Fruit fly (Drosophila melanogaster) whole organism, embryonic: ENCODE results near the gene CG11307.

ENCODE experiments used
- Antp ChIP-seq: fragments of 200-800 bp; sonication (Bioruptor generic); optimal IDR thresholded peaks from 3 replicates; lab custom pipeline; 2016; ENCODE audit warnings: missing biosample characterization, missing genetic modification characterization
- Atf-2 ChIP-seq: fragments of 200-800 bp; sonication (Bioruptor generic); optimal IDR thresholded peaks from 2 replicates; lab custom pipeline; 2016; ENCODE audit warnings: missing biosample characterization, missing genetic modification characterization
- BtbVII ChIP-seq: fragments of 200-800 bp; sonication (Bioruptor generic); optimal IDR thresholded peaks from 3 replicates; lab custom pipeline; 2017; ENCODE audit warnings: missing biosample characterization, mild to moderate bottlenecking, missing genetic modification characterization
- CG10147 ChIP-seq: fragments of 200-800 bp; sonication (Bioruptor generic); optimal IDR thresholded peaks from 2 replicates; lab custom pipeline; 2019; ENCODE audit warnings: missing biosample characterization, mild to moderate bottlenecking, missing genetic modification characterization, moderate library complexity
- CG10565 ChIP-seq: fragments of 200-800 bp; sonication (Bioruptor generic); optimal IDR thresholded peaks from 3 replicates; lab custom pipeline; 2016; ENCODE audit warnings: missing biosample characterization, mild to moderate bottlenecking, missing genetic modification characterization
- CG11723 ChIP-seq: fragments of 200-800 bp; sonication (Bioruptor generic); optimal IDR thresholded peaks from 2 replicates; lab custom pipeline; 2017; ENCODE audit warnings: missing biosample characterization, mild to moderate bottlenecking, missing genetic modification characterization
- CG1233 ChIP-seq: fragments of 200-800 bp; sonication (Bioruptor generic); optimal IDR thresholded peaks from 4 replicates; lab custom pipeline; 2018; ENCODE audit warnings: missing biosample characterization, mild to moderate bottlenecking, missing genetic modification characterization
- CG13894 ChIP-seq: fragments of 200-800 bp; sonication (Bioruptor generic); optimal IDR thresholded peaks from 3 replicates; lab custom pipeline; 2018; ENCODE audit warnings: missing biosample characterization, mild to moderate bottlenecking, missing genetic modification characterization, moderate library complexity
- CG15073 ChIP-seq: fragments of 200-800 bp; sonication (Bioruptor generic); optimal IDR thresholded peaks from 2 replicates; lab custom pipeline; 2016; ENCODE audit warnings: missing biosample characterization, missing genetic modification characterization
- CG18011 ChIP-seq: fragments of 200-800 bp; sonication (Bioruptor generic); optimal IDR thresholded peaks from 2 replicates; lab custom pipeline; 2017; ENCODE audit warnings: missing biosample characterization, missing genetic modification characterization, mild to moderate bottlenecking, moderate library complexity, missing genotype
- CG2116 ChIP-seq: fragments of 200-800 bp; sonication (Bioruptor generic); optimal IDR thresholded peaks from 3 replicates; lab custom pipeline; 2018; ENCODE audit warnings: missing biosample characterization, mild to moderate bottlenecking, missing genetic modification characterization
- CG33213 ChIP-seq: fragments of 200-800 bp; sonication (Bioruptor generic); optimal IDR thresholded peaks from 3 replicates; lab custom pipeline; 2016; ENCODE audit warnings: missing biosample characterization, missing genetic modification characterization
- CG34422 ChIP-seq: fragments of 200-800 bp; sonication (Bioruptor generic); IDR thresholded peaks from 3 replicates; pipeline ENCODE4 v1.3.6; 2022; ENCODE audit warnings: missing biosample characterization, missing genetic modification characterization
- CG6654 ChIP-seq: fragments of 200-800 bp; sonication (Bioruptor generic); optimal IDR thresholded peaks from 2 replicates; lab custom pipeline; 2017; ENCODE audit warnings: missing biosample characterization, mild to moderate bottlenecking, missing genetic modification characterization
- CG6765 ChIP-seq: fragments of 200-800 bp; sonication (Bioruptor generic); optimal IDR thresholded peaks from 3 replicates; lab custom pipeline; 2017; ENCODE audit warnings: missing biosample characterization, mild to moderate bottlenecking, missing genetic modification characterization
- CG7372 ChIP-seq: fragments of 200-800 bp; sonication (Bioruptor generic); IDR thresholded peaks from 2 replicates; pipeline ENCODE4 v1.3.6; 2022; ENCODE audit warnings: missing biosample characterization, missing genetic modification characterization
- CG7928 ChIP-seq: fragments of 200-800 bp; sonication (Bioruptor generic); optimal IDR thresholded peaks from 2 replicates; lab custom pipeline; 2017; ENCODE audit warnings: missing biosample characterization, mild to moderate bottlenecking, missing genetic modification characterization
- CG8281 ChIP-seq: fragments of 200-800 bp; sonication (Bioruptor generic); optimal IDR thresholded peaks from 2 replicates; lab custom pipeline; 2018; ENCODE audit warnings: missing biosample characterization, mild to moderate bottlenecking, missing genetic modification characterization, moderate library complexity
- Camta ChIP-seq: fragments of 200-800 bp; sonication (Bioruptor generic); optimal IDR thresholded peaks from 2 replicates; lab custom pipeline; 2016; ENCODE audit warnings: missing biosample characterization, missing genetic modification characterization
- CoRest ChIP-seq: fragments of 200-800 bp; sonication (Bioruptor generic); optimal IDR thresholded peaks from 3 replicates; lab custom pipeline; 2018; ENCODE audit warnings: missing biosample characterization, mild to moderate bottlenecking, missing genetic modification characterization, moderate library complexity
- D19B ChIP-seq: fragments of 200-800 bp; sonication (Bioruptor generic); optimal IDR thresholded peaks from 2 replicates; lab custom pipeline; 2017; ENCODE audit warnings: missing biosample characterization, mild to moderate bottlenecking, missing genetic modification characterization
- Dbx ChIP-seq: fragments of 200-800 bp; sonication (Bioruptor generic); IDR thresholded peaks from 3 replicates; pipeline ENCODE4 v1.3.6; 2022; ENCODE audit warnings: missing biosample characterization, missing genetic modification characterization
- Dp ChIP-seq: fragments of 200-800 bp; sonication (Bioruptor generic); optimal IDR thresholded peaks from 2 replicates; lab custom pipeline; 2018; ENCODE audit warnings: missing biosample characterization, mild to moderate bottlenecking, missing genetic modification characterization, moderate library complexity
- ERR ChIP-seq: fragments of 200-800 bp; sonication (Bioruptor generic); optimal IDR thresholded peaks from 2 replicates; lab custom pipeline; 2016; ENCODE audit warnings: missing biosample characterization, missing genetic modification characterization
- Neu2 ChIP-seq: fragments of 200-800 bp; sonication (Bioruptor generic); optimal IDR thresholded peaks from 3 replicates; lab custom pipeline; 2016; ENCODE audit warnings: missing biosample characterization, missing genetic modification characterization, borderline replicate concordance
- Stat92E ChIP-seq, 3 experiments: fragments of >200 bp in 2 of 3; fragments of 200-800 bp in 1 of 3; sonication (Bioruptor generic) in 1 of 3; optimal IDR thresholded peaks; 2 replicates each; lab custom pipeline; 2017 to 2019; ENCODE audit warnings: missing biosample characterization in 3 of 3, missing genetic modification characterization in 3 of 3, mild to moderate bottlenecking in 1 of 3, moderate library complexity in 1 of 3
- Trl ChIP-seq, 3 experiments: fragments of >200 bp in 2 of 3; fragments of 200-800 bp in 1 of 3; sonication (Bioruptor generic) in 1 of 3; optimal IDR thresholded peaks; 2 replicates in 1 of 3; 3 replicates in 2 of 3; lab custom pipeline; 2016 to 2017; ENCODE audit warnings: missing biosample characterization in 1 of 3, missing genetic modification characterization in 1 of 3
- al ChIP-seq: fragments of 200-800 bp; sonication (Bioruptor generic); IDR thresholded peaks from 2 replicates; pipeline ENCODE4 v1.3.6; 2022; ENCODE audit warnings: missing biosample characterization, missing genetic modification characterization
- ase ChIP-seq: fragments of 200-800 bp; sonication (Bioruptor generic); IDR thresholded peaks from 3 replicates; pipeline ENCODE4 v1.3.6; 2022; ENCODE audit warnings: missing biosample characterization, missing genetic modification characterization
- ash1 ChIP-seq: fragments of 200-800 bp; sonication (Bioruptor generic); optimal IDR thresholded peaks from 2 replicates; lab custom pipeline; 2018; ENCODE audit warnings: missing biosample characterization, mild to moderate bottlenecking, missing genetic modification characterization
- bcd ChIP-seq: fragments of 200-800 bp; sonication (Bioruptor generic); optimal IDR thresholded peaks from 2 replicates; lab custom pipeline; 2017; ENCODE audit warnings: missing biosample characterization, mild to moderate bottlenecking, missing genetic modification characterization
- bsh ChIP-seq, 2 experiments: fragments of 200-800 bp; sonication (Bioruptor generic); optimal IDR thresholded peaks; 2 replicates each; lab custom pipeline; 2017 to 2018; ENCODE audit warnings: mild to moderate bottlenecking in 2 of 2, missing biosample characterization in 2 of 2, missing genetic modification characterization in 2 of 2, moderate library complexity in 1 of 2
- chm ChIP-seq: fragments of 200-800 bp; sonication (Bioruptor generic); IDR thresholded peaks from 2 replicates; pipeline ENCODE4 v1.3.6; 2022; ENCODE audit warnings: missing biosample characterization, missing genetic modification characterization
- eve ChIP-seq, 2 experiments: fragments of >200 bp; optimal IDR thresholded peaks; 2 replicates each; lab custom pipeline; 2017; ENCODE audit warnings: missing biosample characterization in 2 of 2, missing genetic modification characterization in 2 of 2
- ewg ChIP-seq: fragments of 200-800 bp; sonication (Bioruptor generic); optimal IDR thresholded peaks from 3 replicates; lab custom pipeline; 2017; ENCODE audit warnings: mild to moderate bottlenecking, missing biosample characterization, missing genetic modification reagents, missing genetic modification characterization
- ham ChIP-seq: fragments of 200-800 bp; sonication (Bioruptor generic); IDR thresholded peaks from 2 replicates; pipeline ENCODE4 v1.3.6; 2022; ENCODE audit warnings: missing biosample characterization, missing genetic modification characterization
- her ChIP-seq: fragments of 200-800 bp; sonication (Bioruptor generic); optimal IDR thresholded peaks from 2 replicates; lab custom pipeline; 2016; ENCODE audit warnings: missing biosample characterization, missing genetic modification characterization
- kay ChIP-seq: fragments of 200-800 bp; sonication (Bioruptor generic); optimal IDR thresholded peaks from 2 replicates; lab custom pipeline; 2016; ENCODE audit warnings: missing biosample characterization, missing genetic modification characterization
- lbe ChIP-seq: fragments of 200-800 bp; sonication (Bioruptor generic); optimal IDR thresholded peaks from 2 replicates; lab custom pipeline; 2016; ENCODE audit warnings: missing biosample characterization, mild to moderate bottlenecking, missing genetic modification characterization
- lilli ChIP-seq: fragments of 200-800 bp; sonication (Bioruptor generic); optimal IDR thresholded peaks from 3 replicates; lab custom pipeline; 2016; ENCODE audit warnings: missing biosample characterization, missing genetic modification characterization
- maf-S ChIP-seq: fragments of 200-800 bp; sonication (Bioruptor generic); optimal IDR thresholded peaks from 2 replicates; lab custom pipeline; 2016; ENCODE audit warnings: missing biosample characterization, missing genetic modification characterization
- nmo ChIP-seq: fragments of 200-800 bp; sonication (Bioruptor generic); optimal IDR thresholded peaks from 2 replicates; lab custom pipeline; 2018; ENCODE audit warnings: missing biosample characterization, mild to moderate bottlenecking, missing genetic modification characterization, moderate library complexity
- pros ChIP-seq: fragments of 200-800 bp; sonication (Bioruptor generic); optimal IDR thresholded peaks from 3 replicates; lab custom pipeline; 2019; ENCODE audit warnings: missing biosample characterization, mild to moderate bottlenecking, missing genetic modification characterization, moderate library complexity
- pum ChIP-seq: fragments of 200-800 bp; sonication (Bioruptor generic); optimal IDR thresholded peaks from 2 replicates; lab custom pipeline; 2016; ENCODE audit warnings: missing biosample characterization, missing genetic modification characterization
- pzg ChIP-seq: fragments of 200-800 bp; sonication (Bioruptor generic); optimal IDR thresholded peaks from 3 replicates; lab custom pipeline; 2018; ENCODE audit warnings: missing biosample characterization, mild to moderate bottlenecking, missing genetic modification characterization, moderate library complexity
- sc ChIP-seq, 3 experiments: fragments of >200 bp in 2 of 3; fragments of 200-800 bp in 1 of 3; sonication (Bioruptor generic) in 1 of 3; optimal IDR thresholded peaks; 2 replicates in 2 of 3; 3 replicates in 1 of 3; lab custom pipeline; 2017; ENCODE audit warnings: mild to moderate bottlenecking in 1 of 3, missing biosample characterization in 1 of 3, missing genetic modification characterization in 1 of 3, missing genetic modification reagents in 1 of 3
- sens ChIP-seq: fragments of 200-800 bp; sonication (Bioruptor generic); peaks from one replicate; lab custom pipeline; 2016; ENCODE audit warnings: missing biosample characterization, missing genetic modification characterization
- sima ChIP-seq: fragments of 200-800 bp; sonication (Bioruptor generic); optimal IDR thresholded peaks from 2 replicates; lab custom pipeline; 2016; ENCODE audit warnings: missing biosample characterization, missing genetic modification characterization
- slbo ChIP-seq: fragments of 200-800 bp; sonication (Bioruptor generic); IDR thresholded peaks from 2 replicates; pipeline ENCODE4 v1.3.6; 2022; ENCODE audit warnings: missing biosample characterization, missing genetic modification characterization

The CG11307 gene

dm6 chr3L:21568848-21569372 lies 48.5 kb upstream of the CG11307 start, which contains the start of the genes CRIF and SMC5 (continued):
- TF ChIP-seq Camta (GFP tag; lab: Kevin White, UChicago) (peak; percentile 54), CG18011 (GFP tag; lab: Kevin White, UChicago) (peak; percentile 18), sima (GFP tag; lab: Kevin White, UChicago) (peak; percentile 26), slbo (GFP tag; lab: Robert Waterston, UW) (peak; percentile 75), CG10147 (GFP tag; lab: Kevin White, UChicago) (peak; percentile 67), Trl (optimal IDR thresholded peaks at IDR 0.05; lab: Kevin White, UChicago) (no peak), Trl (GFP tag; optimal IDR thresholded peaks at IDR 0.05; lab: Kevin White, UChicago) (peak; percentile 67), maf-S (GFP tag; lab: Kevin White, UChicago) (peak; percentile 64), CG1233 (GFP tag; lab: Kevin White, UChicago) (no peak), CoRest (peak; percentile 84), Antp (peak; percentile 36), D19B (GFP tag; lab: Kevin White, UChicago) (peak; percentile 31), ERR (GFP tag; lab: Kevin White, UChicago) (peak; percentile 14), CG13894 (no peak), Dp (GFP tag; lab: Kevin White, UChicago) (peak; percentile 57), Atf-2 (peak; percentile 65), ase (no peak), lilli (peak; percentile 88), CG33213 (GFP tag; lab: Kevin White, UChicago) (peak; percentile 63), ham (no peak), CG7928 (GFP tag; lab: Kevin White, UChicago) (peak; percentile 11), CG7372 (GFP tag; lab: Robert Waterston, UW) (peak; percentile 15; the same call in 1 of the 2 replicates), CG11723 (GFP tag; lab: Kevin White, UChicago) (peak; percentile 38), al (GFP tag; lab: Robert Waterston, UW) (peak; percentile 32), pzg (GFP tag; lab: Kevin White, UChicago) (peak; percentile 39), CG6765 (GFP tag; lab: Kevin White, UChicago) (no peak), bcd (no peak), CG15073 (GFP tag; lab: Kevin White, UChicago) (no peak), chm (GFP tag; lab: Robert Waterston, UW) (peak; percentile 49; the same call in 1 of the 2 replicates), sens (GFP tag; lab: Kevin White, UChicago) (peak; percentile 97), pum (GFP tag; lab: Kevin White, UChicago) (peak; percentile 50), CG34422 (GFP tag; lab: Robert Waterston, UW) (0 out of 3 replicates have a peak, but pooled peaks have one; percentile 58), CG2116 (peak; percentile 70), ash1 (GFP tag; lab: Kevin White, UChicago) (no peak), bsh (GFP tag; optimal IDR thresholded peaks at IDR 0.05; lab: Kevin White, UChicago) (peak in 1 of 2 experiments; percentile 54), Dbx (GFP tag; lab: Robert Waterston, UW) (0 out of 3 replicates have a peak, but pooled peaks have one; percentile 45), nmo (peak; percentile 81), CG10565 (no peak), lbe (GFP tag; lab: Kevin White, UChicago) (no peak), kay (GFP tag; lab: Kevin White, UChicago) (peak; percentile 53), her (GFP tag; lab: Kevin White, UChicago) (peak; percentile 43), eve (GFP tag; optimal IDR thresholded peaks at IDR 0.05; lab: Kevin White, UChicago) (peak in 1 of 2 experiments; percentile 90), BtbVII (GFP tag; lab: Kevin White, UChicago) (no peak), CG6654 (peak; percentile 14), Stat92E (GFP tag; optimal IDR thresholded peaks at IDR 0.05; lab: Kevin White, UChicago) (peak in 1 of 3 experiments; percentile 72), pros (no peak), Neu2 (GFP tag; lab: Kevin White, UChicago) (peak; percentile 14), CG8281 (tag; lab: Kevin White, UChicago) (no peak), sc (optimal IDR thresholded peaks at IDR 0.05; lab: Kevin White, UChicago) (no peak), sc (GFP tag; optimal IDR thresholded peaks at IDR 0.05; lab: Kevin White, UChicago) (peak; percentile 26), ewg (GFP tag; lab: Kevin White, UChicago) (no peak)
